Worm (Caenorhabditis elegans) whole organism, late embryonic: ENCODE measurements around the gene col-149.

Experiments
- C08G9.2 ChIP-seq: sonication (generic microtip); optimal IDR thresholded peaks from 2 replicates; lab custom pipeline; 2016; ENCODE audit warnings: mild to moderate bottlenecking, missing genetic modification characterization, moderate library complexity, missing compliant biosample characterization
- F13H6.1 ChIP-seq: sonication (generic microtip); optimal IDR thresholded peaks from 2 replicates; lab custom pipeline; 2016; ENCODE audit warnings: missing genetic modification characterization, missing compliant biosample characterization
- K09A11.1 ChIP-seq: sonication (generic microtip); optimal IDR thresholded peaks from 2 replicates; lab custom pipeline; 2017; ENCODE audit warnings: antibody characterized with exemption, mild to moderate bottlenecking, missing genetic modification characterization, missing compliant biosample characterization; ENCODE audit not compliant: insufficient read depth
- T23F11.4 ChIP-seq: fragments of 200-800 bp; sonication (Bioruptor generic); optimal IDR thresholded peaks from 2 replicates; lab custom pipeline; 2018; ENCODE audit warnings: mild to moderate bottlenecking, missing genetic modification characterization, missing compliant biosample characterization
- ahr-1 ChIP-seq: sonication (generic microtip); optimal IDR thresholded peaks from 2 replicates; lab custom pipeline; 2016; ENCODE audit warnings: missing genetic modification characterization, missing compliant biosample characterization
- ama-1 ChIP-seq: fragments of 150-350 bp; optimal IDR thresholded peaks from 2 replicates; lab custom pipeline; 2014
- ceh-14 ChIP-seq: sonication (generic microtip); optimal IDR thresholded peaks from 2 replicates; lab custom pipeline; 2016; ENCODE audit warnings: missing genotype, missing genetic modification characterization, missing compliant biosample characterization
- ceh-18 ChIP-seq: sonication (generic microtip); optimal IDR thresholded peaks from 2 replicates; lab custom pipeline; 2016; ENCODE audit warnings: missing genetic modification characterization, missing compliant biosample characterization
- ceh-2 ChIP-seq: sonication (generic microtip); optimal IDR thresholded peaks from 2 replicates; lab custom pipeline; 2016; ENCODE audit warnings: missing genotype, missing genetic modification characterization, missing compliant biosample characterization
- ceh-22 ChIP-seq: sonication (generic microtip); optimal IDR thresholded peaks from 2 replicates; lab custom pipeline; 2017; ENCODE audit warnings: missing biosample characterization, missing genetic modification characterization
- ceh-24 ChIP-seq: sonication (generic microtip); optimal IDR thresholded peaks from 2 replicates; lab custom pipeline; 2016; ENCODE audit warnings: mild to moderate bottlenecking, missing genetic modification characterization, missing compliant biosample characterization
- ceh-30 ChIP-seq: fragments of 150-350 bp; optimal IDR thresholded peaks from 2 replicates; lab custom pipeline; 2014; ENCODE audit warnings: missing biosample characterization, missing genetic modification characterization
- ceh-31 ChIP-seq: sonication (generic microtip); optimal IDR thresholded peaks from 2 replicates; lab custom pipeline; 2016; ENCODE audit warnings: missing genetic modification characterization, missing compliant biosample characterization
- ceh-45 ChIP-seq: fragments of 200-800 bp; sonication (Bioruptor generic); IDR thresholded peaks from 2 replicates; pipeline ENCODE4 v1.3.6; 2022; ENCODE audit warnings: missing genetic modification reagents, missing genetic modification characterization, missing compliant biosample characterization
- ceh-48 ChIP-seq: sonication (generic microtip); optimal IDR thresholded peaks from 2 replicates; lab custom pipeline; 2016; ENCODE audit warnings: missing genetic modification characterization, inconsistent platforms, missing compliant biosample characterization
- ceh-6 ChIP-seq: fragments of 200-800 bp; sonication (Bioruptor generic); optimal IDR thresholded peaks from 2 replicates; lab custom pipeline; 2018; ENCODE audit warnings: mild to moderate bottlenecking, missing genetic modification characterization, missing compliant biosample characterization
- elt-4 ChIP-seq: sonication (generic microtip); optimal IDR thresholded peaks from 2 replicates; lab custom pipeline; 2016; ENCODE audit warnings: missing genetic modification characterization, missing compliant biosample characterization
- ets-4 ChIP-seq: sonication (generic microtip); optimal IDR thresholded peaks from 2 replicates; lab custom pipeline; 2016; ENCODE audit warnings: missing genetic modification characterization, missing compliant biosample characterization
- eyg-1 ChIP-seq: sonication (generic microtip); optimal IDR thresholded peaks from 2 replicates; lab custom pipeline; 2016; ENCODE audit warnings: missing genotype, missing genetic modification characterization, missing compliant biosample characterization
- hlh-30 ChIP-seq: sonication (generic microtip); optimal IDR thresholded peaks from 2 replicates; lab custom pipeline; 2017; ENCODE audit warnings: antibody characterized with exemption, missing genetic modification characterization, missing compliant biosample characterization; ENCODE audit not compliant: insufficient read depth
- lin-11 ChIP-seq: fragments of 200-800 bp; sonication (Bioruptor generic); optimal IDR thresholded peaks from 2 replicates; lab custom pipeline; 2018; ENCODE audit warnings: mild to moderate bottlenecking, missing genetic modification characterization, missing compliant biosample characterization
- madf-2 ChIP-seq: sonication (generic microtip); optimal IDR thresholded peaks from 2 replicates; lab custom pipeline; 2017; ENCODE audit warnings: missing genetic modification characterization, missing compliant biosample characterization
- mec-3 ChIP-seq: sonication (generic microtip); optimal IDR thresholded peaks from 2 replicates; lab custom pipeline; 2016; ENCODE audit warnings: borderline replicate concordance, missing genetic modification characterization, missing compliant biosample characterization
- nfya-1 ChIP-seq: sonication (generic microtip); optimal IDR thresholded peaks from 2 replicates; lab custom pipeline; 2017; ENCODE audit warnings: missing genetic modification characterization, mild to moderate bottlenecking, missing compliant biosample characterization, antibody characterized with exemption, moderate library complexity
- odd-2 ChIP-seq: sonication (generic microtip); optimal IDR thresholded peaks from 2 replicates; lab custom pipeline; 2017; ENCODE audit warnings: antibody characterized with exemption, mild to moderate bottlenecking, missing genetic modification characterization, missing compliant biosample characterization
- pha-2 ChIP-seq: sonication (generic microtip); optimal IDR thresholded peaks from 2 replicates; lab custom pipeline; 2017; ENCODE audit warnings: mild to moderate bottlenecking, missing genetic modification characterization, missing compliant biosample characterization
- pha-4 ChIP-seq: fragments of 150-350 bp; optimal IDR thresholded peaks from 2 replicates; lab custom pipeline; 2018; ENCODE audit warnings: missing biosample characterization, missing genetic modification reagents, missing genetic modification characterization
- pqm-1 ChIP-seq: sonication (generic microtip); optimal IDR thresholded peaks from 2 replicates; lab custom pipeline; 2016; ENCODE audit warnings: missing genetic modification characterization, missing compliant biosample characterization
- rnt-1 ChIP-seq: sonication (generic microtip); optimal IDR thresholded peaks from 2 replicates; lab custom pipeline; 2016; ENCODE audit warnings: missing genetic modification characterization, missing compliant biosample characterization
- sox-2 ChIP-seq: fragments of 200-800 bp; sonication (Bioruptor generic); IDR thresholded peaks from 2 replicates; pipeline ENCODE4 v1.3.6; 2022; ENCODE audit warnings: missing genetic modification reagents, missing genetic modification characterization, missing compliant biosample characterization
- sox-4 ChIP-seq: sonication (generic microtip); optimal IDR thresholded peaks from 2 replicates; lab custom pipeline; 2017; ENCODE audit warnings: mild to moderate bottlenecking, missing genetic modification characterization, inconsistent platforms, missing compliant biosample characterization
- syd-9 ChIP-seq: sonication (generic microtip); optimal IDR thresholded peaks from 2 replicates; lab custom pipeline; 2016; ENCODE audit warnings: mild to moderate bottlenecking, missing genetic modification characterization, moderate library complexity, missing compliant biosample characterization
- tbx-2 ChIP-seq: sonication (generic microtip); optimal IDR thresholded peaks from 2 replicates; lab custom pipeline; 2016; ENCODE audit warnings: missing genetic modification characterization, missing compliant biosample characterization
- tbx-7 ChIP-seq: sonication (generic microtip); optimal IDR thresholded peaks from 2 replicates; lab custom pipeline; 2016; ENCODE audit warnings: missing genotype, missing genetic modification characterization, missing compliant biosample characterization
- ttx-3 ChIP-seq: sonication (generic microtip); optimal IDR thresholded peaks from 2 replicates; lab custom pipeline; 2016; ENCODE audit warnings: missing genetic modification reagents, missing genetic modification characterization, missing compliant biosample characterization
- unc-3 ChIP-seq, 2 experiments: fragments of 200-800 bp in 1 of 2; sonication (Bioruptor generic) in 1 of 2; sonication (generic microtip) in 1 of 2; conservative IDR thresholded peaks in 1 of 2; optimal IDR thresholded peaks in 1 of 2; 2 replicates each; pipeline versions ENCODE4 v1.3.6 to Lab custom; 2016 to 2022; ENCODE audit warnings: missing compliant biosample characterization in 2 of 2, missing genetic modification characterization in 2 of 2, missing genetic modification reagents in 1 of 2
- ztf-16 ChIP-seq: sonication (generic microtip); optimal IDR thresholded peaks from 2 replicates; lab custom pipeline; 2017; ENCODE audit warnings: missing genetic modification characterization, missing compliant biosample characterization

Gene col-149

DNA sequence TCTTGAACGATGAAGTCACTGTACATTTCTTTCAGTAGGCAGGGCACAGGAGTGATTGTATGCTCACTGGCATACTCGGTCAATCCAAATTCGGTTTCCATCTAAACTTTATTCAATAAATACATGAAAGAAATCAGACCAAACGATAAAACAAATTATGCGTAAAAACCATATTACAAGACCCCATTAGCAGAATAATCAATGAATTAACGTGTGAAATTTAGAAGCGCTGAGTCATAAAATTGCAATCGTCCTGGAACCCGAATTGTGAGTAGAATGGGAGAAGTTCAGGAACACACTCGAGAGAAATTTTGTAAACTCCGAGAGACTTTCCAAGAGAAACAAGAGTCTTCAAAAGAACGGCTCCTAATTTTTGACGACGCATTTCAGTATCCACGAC, 26.8 kb upstream of the col-149 start, which contains the start of gene B0024.11:
TSS of gene B0024.11 (minus strand) at position 101 of the 400 bp plus-strand sequence.
- TF ChIP-seq ceh-24 (tag; lab: Kevin White, UChicago) (no peak), odd-2 (tag; lab: Kevin White, UChicago) (no peak), unc-3 (GFP tag; conservative IDR thresholded peaks at IDR 0.05; lab: Robert Waterston, UW) (no peak), unc-3 (tag; optimal IDR thresholded peaks at IDR 0.05; lab: Kevin White, UChicago) (no peak), ceh-6 (GFP tag; lab: Kevin White, UChicago) (no peak), ets-4 (no peak), F13H6.1 (tag; lab: Kevin White, UChicago) (no peak), ceh-22 (tag; lab: Kevin White, UChicago) (no peak)

DNA sequence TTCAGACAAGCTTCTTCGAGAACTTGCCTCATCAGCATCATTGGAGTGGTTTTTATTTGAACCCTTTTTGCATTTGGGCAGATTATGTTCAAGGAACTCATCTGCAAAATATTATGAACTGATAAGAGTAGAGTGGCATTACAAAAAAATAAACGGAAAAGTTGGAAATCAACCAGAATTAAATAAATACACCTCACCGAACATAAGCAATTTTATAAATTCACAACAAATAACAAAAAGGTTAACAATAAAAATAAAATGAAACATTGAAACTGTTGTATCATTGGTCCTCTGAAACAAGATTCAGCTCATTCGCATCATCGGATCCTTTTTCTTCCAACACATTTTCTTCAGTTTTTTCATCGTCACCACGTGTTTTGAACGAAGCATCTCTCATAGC, 24.6 kb upstream of the col-149 start, which contains the start of gene asps-1:
TSS of gene asps-1 (minus strand) at position 101 of the 400 bp plus-strand sequence.
- TF ChIP-seq sox-2 (GFP tag; lab: Robert Waterston, UW) (no peak), lin-11 (tag; lab: Kevin White, UChicago) (no peak), ceh-14 (no peak)

DNA sequence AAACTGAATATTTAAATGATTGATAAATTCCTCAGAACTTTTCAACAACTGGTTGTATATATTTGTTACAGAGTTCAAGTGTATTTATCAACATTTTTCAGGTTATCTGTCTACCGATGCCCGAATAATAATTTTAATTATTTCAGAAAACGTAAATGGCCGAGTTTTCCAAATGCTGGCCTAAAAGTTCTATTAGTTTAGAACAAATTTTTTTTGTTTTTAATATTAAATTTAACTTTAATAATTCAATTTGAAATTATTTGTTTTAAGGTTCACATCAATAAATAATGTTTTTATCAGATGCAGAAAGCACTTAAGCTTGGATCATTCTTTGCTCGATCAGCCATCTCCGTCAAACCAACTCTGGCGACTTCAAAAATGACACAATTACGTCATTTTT, 21.7 kb upstream of the col-149 start, which contains the start of gene trx-2:
TSS of gene trx-2 (plus strand) at position 301 of the 400 bp plus-strand sequence.
- TF ChIP-seq eyg-1 (tag; lab: Kevin White, UChicago) = no peak
- no peak for TF ChIP-seq sox-4
- TF ChIP-seq syd-9 = no peak
- no peak for TF ChIP-seq ceh-45 (GFP tag; lab: Robert Waterston, UW)
- no peak for TF ChIP-seq rnt-1
- TF ChIP-seq F13H6.1 (tag; lab: Kevin White, UChicago) = no peak
- no peak for TF ChIP-seq ttx-3 (tag; lab: Kevin White, UChicago)
- no peak for TF ChIP-seq nfya-1 (tag; lab: Kevin White, UChicago)
- no peak for TF ChIP-seq ceh-18
- no peak for TF ChIP-seq madf-2 (tag; lab: Kevin White, UChicago)
- TF ChIP-seq ama-1 = no peak
- no peak for TF ChIP-seq ceh-31 (tag; lab: Kevin White, UChicago)
- no peak for TF ChIP-seq ahr-1
- no peak for TF ChIP-seq ceh-14
- TF ChIP-seq C08G9.2 (tag; lab: Kevin White, UChicago) = no peak
- TF ChIP-seq pha-2 (tag; lab: Kevin White, UChicago) = no peak

DNA sequence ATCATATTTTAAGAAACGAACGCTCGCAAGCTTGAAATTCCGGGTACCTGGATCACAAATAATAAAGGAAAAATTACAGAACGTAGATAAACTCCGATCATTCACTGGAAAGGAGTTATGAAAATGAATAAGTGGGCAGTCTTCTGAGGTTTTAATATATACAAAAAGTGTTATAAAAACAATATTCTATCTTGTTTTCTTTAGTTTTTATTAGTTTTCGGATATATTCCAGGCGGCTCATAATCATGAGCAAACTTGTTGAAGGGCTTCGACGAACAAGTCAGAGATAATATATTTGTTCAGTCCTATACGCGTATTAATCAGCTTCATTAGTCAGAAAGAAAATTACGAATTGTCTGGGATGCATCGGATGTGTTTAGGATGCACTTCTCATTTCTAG, 21.3 kb upstream of the col-149 start, which contains the start of gene gcy-6:
TSS of gene gcy-6 (minus strand) at position 101 of the 400 bp plus-strand sequence.
- TF ChIP-seq madf-2 (tag; lab: Kevin White, UChicago) (no peak), ceh-2 (tag; lab: Kevin White, UChicago) (no peak), tbx-7 (tag; lab: Kevin White, UChicago) (no peak), ceh-31 (tag; lab: Kevin White, UChicago) (no peak), ceh-30 (tag; lab: Kevin White, UChicago) (no peak), mec-3 (tag; lab: Kevin White, UChicago) (no peak), sox-4 (no peak), hlh-30 (no peak), nfya-1 (tag; lab: Kevin White, UChicago) (no peak), lin-11 (tag; lab: Kevin White, UChicago) (no peak)

DNA sequence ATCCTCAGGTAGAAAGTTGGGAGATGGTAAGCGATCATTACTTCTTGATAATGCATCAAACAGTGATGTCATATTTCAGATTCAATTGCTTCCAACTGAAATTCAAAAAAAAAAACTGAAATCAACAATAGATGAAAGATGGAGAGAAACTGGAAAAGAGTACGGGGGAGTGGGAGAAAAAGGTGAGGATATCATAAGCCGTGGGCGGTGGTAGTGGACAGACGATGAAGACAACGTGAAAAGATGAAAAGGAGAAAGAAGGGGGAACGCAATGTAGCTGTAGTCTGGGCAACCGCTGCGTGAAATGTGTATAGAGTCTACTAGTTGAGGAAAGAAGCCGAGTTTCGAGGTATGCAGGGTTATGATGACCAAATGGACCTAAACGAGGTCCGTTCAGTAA, 14.6 kb upstream of the col-149 start, which contains the start of gene che-12:
TSS of gene che-12 (minus strand) at position 101 of the 400 bp plus-strand sequence.
- TF ChIP-seq T23F11.4 (no peak), ahr-1 (no peak)
- TF ChIP-seq, all 69 proteins: peak for 0

DNA sequence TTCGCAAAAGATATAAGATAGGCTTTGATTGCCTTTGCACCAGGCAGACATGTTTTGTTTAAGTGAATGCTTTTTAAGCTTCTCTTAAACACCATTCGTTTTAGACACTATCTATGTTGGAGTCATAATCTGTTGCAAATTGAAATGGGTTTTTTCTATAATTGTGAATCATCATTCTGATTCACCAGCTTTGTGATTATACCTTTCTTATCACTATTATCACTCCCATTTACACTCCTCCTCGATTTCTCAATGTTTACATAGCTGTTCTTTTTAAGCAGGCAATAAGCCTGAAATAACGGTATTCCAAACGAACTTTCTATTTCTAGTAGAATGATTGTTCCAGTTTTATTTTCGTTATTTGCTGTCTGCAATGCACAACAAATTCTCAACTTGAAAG, 4.4 kb upstream of the col-149 start, which contains the start of gene B0024.4:
TSS of gene B0024.4 (plus strand) at position 301 of the 400 bp plus-strand sequence.
- TF ChIP-seq sox-4 = no peak
- no peak for TF ChIP-seq elt-4 (tag; lab: Kevin White, UChicago)
- no peak for TF ChIP-seq pha-4 (tag; lab: Kevin White, UChicago)
- no peak for TF ChIP-seq K09A11.1 (tag; lab: Kevin White, UChicago)
- no peak for TF ChIP-seq mec-3 (tag; lab: Kevin White, UChicago)
- no peak for TF ChIP-seq pqm-1 (tag; lab: Kevin White, UChicago)
- no peak for TF ChIP-seq odd-2 (tag; lab: Kevin White, UChicago)
- TF ChIP-seq ztf-16 = no peak
- TF ChIP-seq ceh-48 (tag; lab: Kevin White, UChicago) = no peak
- no peak for TF ChIP-seq tbx-2
